Worm (Caenorhabditis elegans) whole organism, L2 larva: Measurements from ENCODE around the gene col-125.
A peak's percentile ranks its signal among the peaks of the same experiment; 100 is the strongest.
"Not testable (repeated sequence)": the region's sequence is repeated elsewhere in the genome, so short reads cannot be mapped to it uniquely, and the experiment has no call there.

Source experiments
- C34F6.9 ChIP-seq: fragments of 150-350 bp; optimal IDR thresholded peaks from 2 replicates; lab custom pipeline; 2014; ENCODE audit warnings: missing biosample characterization, missing genetic modification characterization
- F13H6.1 ChIP-seq: sonication (generic microtip); optimal IDR thresholded peaks from 2 replicates; lab custom pipeline; 2016; ENCODE audit warnings: missing genetic modification characterization, missing compliant biosample characterization
- R02D3.7 ChIP-seq: fragments of 150-350 bp; optimal IDR thresholded peaks from 2 replicates; lab custom pipeline; 2014; ENCODE audit warnings: missing biosample characterization, missing genetic modification characterization
- Y55F3AM.14 ChIP-seq: fragments of 200-800 bp; sonication (Bioruptor generic); optimal IDR thresholded peaks from 2 replicates; lab custom pipeline; 2018; ENCODE audit warnings: mild to moderate bottlenecking, missing genetic modification characterization, missing compliant biosample characterization
- ZK546.5 ChIP-seq: sonication (generic microtip); optimal IDR thresholded peaks from 2 replicates; lab custom pipeline; 2017; ENCODE audit warnings: missing biosample characterization, missing genetic modification characterization
- aly-2 ChIP-seq: fragments of 150-350 bp; optimal IDR thresholded peaks from 2 replicates; lab custom pipeline; 2014; ENCODE audit warnings: missing biosample characterization, missing genetic modification characterization
- ama-1 ChIP-seq: fragments of 150-350 bp; optimal IDR thresholded peaks from 2 replicates; lab custom pipeline; 2018; ENCODE audit warnings: inconsistent platforms
- blmp-1 ChIP-seq: sonication (generic microtip); optimal IDR thresholded peaks from 2 replicates; lab custom pipeline; 2017; ENCODE audit warnings: missing genetic modification characterization, mild to moderate bottlenecking, missing compliant biosample characterization, antibody characterized with exemption, moderate library complexity; ENCODE audit not compliant: insufficient read depth
- ceh-16 ChIP-seq: fragments of 150-350 bp; optimal IDR thresholded peaks from 2 replicates; lab custom pipeline; 2014; ENCODE audit warnings: missing biosample characterization, missing genetic modification characterization
- ceh-82 ChIP-seq: fragments of 150-350 bp; optimal IDR thresholded peaks from 2 replicates; lab custom pipeline; 2014; ENCODE audit warnings: missing biosample characterization, missing genetic modification characterization
- crh-2 ChIP-seq: sonication (generic microtip); optimal IDR thresholded peaks from 2 replicates; lab custom pipeline; 2017; ENCODE audit warnings: missing biosample characterization, missing genetic modification characterization
- egl-27 ChIP-seq: sonication (generic microtip); optimal IDR thresholded peaks from 3 replicates; lab custom pipeline; 2017; ENCODE audit warnings: missing biosample characterization, missing genetic modification reagents, missing genetic modification characterization
- elt-3 ChIP-seq: sonication (generic microtip); optimal IDR thresholded peaks from 2 replicates; lab custom pipeline; 2017; ENCODE audit warnings: missing biosample characterization, missing genetic modification characterization
- fos-1 ChIP-seq: fragments of 150-350 bp; optimal IDR thresholded peaks from 2 replicates; lab custom pipeline; 2014; ENCODE audit warnings: missing biosample characterization, missing genetic modification characterization
- gmeb-1 ChIP-seq: fragments of 150-350 bp; optimal IDR thresholded peaks from 2 replicates; lab custom pipeline; 2014; ENCODE audit warnings: missing biosample characterization, missing genetic modification characterization
- lin-11 ChIP-seq: fragments of 150-350 bp; sonication (generic microtip); optimal IDR thresholded peaks from 2 replicates; lab custom pipeline; 2014; ENCODE audit warnings: missing biosample characterization, missing genetic modification characterization, inconsistent platforms, mixed read lengths
- lin-13 ChIP-seq: fragments of 150-350 bp; optimal IDR thresholded peaks from 2 replicates; lab custom pipeline; 2014; ENCODE audit warnings: missing biosample characterization, missing genetic modification reagents, missing genetic modification characterization
- lin-39 ChIP-seq: fragments of 150-350 bp; optimal IDR thresholded peaks from 2 replicates; lab custom pipeline; 2014; ENCODE audit warnings: missing biosample characterization, missing genetic modification reagents, missing genetic modification characterization
- lsy-2 ChIP-seq, 2 experiments: fragments of 150-350 bp in 1 of 2; sonication (generic microtip) in 1 of 2; optimal IDR thresholded peaks; 2 replicates each; lab custom pipeline; 2014 to 2017; ENCODE audit warnings: missing biosample characterization in 2 of 2, missing genetic modification characterization in 2 of 2
- mab-5 ChIP-seq: fragments of 150-350 bp; optimal IDR thresholded peaks from 2 replicates; lab custom pipeline; 2014; ENCODE audit warnings: missing biosample characterization, missing genetic modification characterization
- mbf-1 ChIP-seq: sonication (generic microtip); optimal IDR thresholded peaks from 2 replicates; lab custom pipeline; 2017; ENCODE audit warnings: missing biosample characterization, missing genetic modification characterization
- mdl-1 ChIP-seq, 2 experiments: fragments of 150-350 bp in 1 of 2; sonication (generic microtip) in 1 of 2; optimal IDR thresholded peaks; 2 replicates each; lab custom pipeline; 2017; ENCODE audit warnings: missing biosample characterization in 2 of 2, missing genetic modification characterization in 2 of 2
- nhr-10 ChIP-seq: sonication (generic microtip); optimal IDR thresholded peaks from 2 replicates; lab custom pipeline; 2017; ENCODE audit warnings: missing biosample characterization, missing genetic modification characterization
- nhr-11 ChIP-seq: fragments of 150-350 bp; optimal IDR thresholded peaks from 2 replicates; lab custom pipeline; 2014; ENCODE audit warnings: missing biosample characterization, missing genetic modification characterization
- nhr-12 ChIP-seq: fragments of 150-350 bp; optimal IDR thresholded peaks from 2 replicates; lab custom pipeline; 2014; ENCODE audit warnings: missing biosample characterization, missing genetic modification characterization
- nhr-129 ChIP-seq: fragments of 150-350 bp; optimal IDR thresholded peaks from 2 replicates; lab custom pipeline; 2014; ENCODE audit warnings: missing biosample characterization, missing genetic modification characterization
- nhr-21 ChIP-seq: fragments of 150-350 bp; optimal IDR thresholded peaks from 2 replicates; lab custom pipeline; 2014; ENCODE audit warnings: missing biosample characterization, missing genetic modification characterization
- nhr-25 ChIP-seq: fragments of 150-350 bp; sonication (generic microtip); optimal IDR thresholded peaks from 3 replicates; lab custom pipeline; 2014; ENCODE audit warnings: missing biosample characterization, missing genetic modification characterization
- nhr-6 ChIP-seq: fragments of 150-350 bp; optimal IDR thresholded peaks from 2 replicates; lab custom pipeline; 2014; ENCODE audit warnings: missing biosample characterization, missing genetic modification characterization
- nhr-77 ChIP-seq: fragments of 150-350 bp; optimal IDR thresholded peaks from 2 replicates; lab custom pipeline; 2014; ENCODE audit warnings: missing biosample characterization, missing genetic modification characterization
- sem-4 ChIP-seq: fragments of 150-350 bp; optimal IDR thresholded peaks from 2 replicates; lab custom pipeline; 2014; ENCODE audit warnings: missing biosample characterization, missing genetic modification reagents, missing genetic modification characterization
- sma-3 ChIP-seq: sonication (generic microtip); optimal IDR thresholded peaks from 2 replicates; lab custom pipeline; 2016; ENCODE audit warnings: missing genetic modification reagents, missing genetic modification characterization, missing compliant biosample characterization
- sma-9 ChIP-seq, 2 experiments: fragments of 150-350 bp in 1 of 2; sonication (generic microtip) in 1 of 2; optimal IDR thresholded peaks; 2 replicates each; lab custom pipeline; 2014 to 2016; ENCODE audit warnings: missing genetic modification characterization in 2 of 2, mild to moderate bottlenecking in 1 of 2, missing biosample characterization in 1 of 2, missing compliant biosample characterization in 1 of 2, missing genetic modification reagents in 1 of 2, moderate library complexity in 1 of 2
- snpc-4 ChIP-seq: fragments of 150-350 bp; optimal IDR thresholded peaks from 2 replicates; lab custom pipeline; 2014; ENCODE audit warnings: missing biosample characterization, missing genetic modification characterization
- unc-39 ChIP-seq: fragments of 150-350 bp; optimal IDR thresholded peaks from 2 replicates; lab custom pipeline; 2014; ENCODE audit warnings: missing biosample characterization, missing genetic modification characterization
- unc-55 ChIP-seq: fragments of 150-350 bp; sonication (generic microtip); optimal IDR thresholded peaks from 3 replicates; lab custom pipeline; 2014; ENCODE audit warnings: missing biosample characterization, missing genetic modification reagents, missing genetic modification characterization
- zag-1 ChIP-seq: fragments of 150-350 bp; optimal IDR thresholded peaks from 2 replicates; lab custom pipeline; 2014; ENCODE audit warnings: missing biosample characterization, missing genetic modification characterization
- ztf-1 ChIP-seq: fragments of 200-800 bp; sonication (Bioruptor generic); conservative IDR thresholded peaks from 2 replicates; pipeline ENCODE4 v1.3.6; 2022; ENCODE audit warnings: missing genetic modification characterization, missing compliant biosample characterization

Gene col-125

ce11 chrIV:11225206-11225605 lies at the start of gene col-125:
col-125 (plus strand) TSS chrIV:11225506.
- TF ChIP-seq sem-4 (tag; lab: Kevin White, UChicago) (no peak), ama-1 (no peak), blmp-1 (tag; lab: Kevin White, UChicago) (peak; percentile 22), mdl-1 (tag; optimal IDR thresholded peaks at IDR 0.05; lab: Kevin White, UChicago) (no peak), nhr-77 (tag; lab: Kevin White, UChicago) (no peak), R02D3.7 (no peak)

ce11 chrIV:11176967-11177366 lies 48.3 kb upstream of the col-125 start, which contains the start of gene rap-3:
rap-3 (plus strand) TSS chrIV:11177267.
- TF ChIP-seq mdl-1 (tag; optimal IDR thresholded peaks at IDR 0.05; lab: Kevin White, UChicago), result no peak
- TF ChIP-seq fos-1 (tag; lab: Kevin White, UChicago), result no peak

- no peak for TF ChIP-seq mdl-1 (tag; optimal IDR thresholded peaks at IDR 0.05; lab: Kevin White, UChicago)
- no peak for TF ChIP-seq ztf-1 (GFP tag; lab: Robert Waterston, UW)
- no peak for TF ChIP-seq nhr-11 (tag; lab: Kevin White, UChicago)
- no peak for TF ChIP-seq nhr-10 (tag; lab: Kevin White, UChicago)
- no peak for TF ChIP-seq snpc-4 (tag; lab: Kevin White, UChicago)
- TF ChIP-seq elt-3, result no peak
- TF ChIP-seq aly-2 (tag; lab: Kevin White, UChicago), result no peak
- TF ChIP-seq nhr-129 (tag; lab: Kevin White, UChicago), result no peak
- no peak for TF ChIP-seq ceh-16 (tag; lab: Kevin White, UChicago)
- TF ChIP-seq unc-39, result no peak
- TF ChIP-seq lin-39 (tag; lab: Kevin White, UChicago), result no peak
- TF ChIP-seq mbf-1, result no peak
- TF ChIP-seq Y55F3AM.14 (GFP tag; lab: Kevin White, UChicago), result no peak
- no peak for TF ChIP-seq ceh-82
- no peak for TF ChIP-seq nhr-25 (tag; lab: Kevin White, UChicago)
- TF ChIP-seq, all 48 proteins: peak for 0
Observed at ce11 chrIV:11178495-11178894, 46.8 kb upstream of the col-125 start, which contains the start of gene C08F8.9. C08F8.9 (minus strand) TSS chrIV:11178595.

- TF ChIP-seq lin-11, result peak; percentile 46
- peak; percentile 84 for TF ChIP-seq crh-2 (tag; lab: Kevin White, UChicago)
- TF ChIP-seq blmp-1 (tag; lab: Kevin White, UChicago), result peak; percentile 46
- peak; percentile 86 for TF ChIP-seq fos-1 (tag; lab: Kevin White, UChicago)
- peak; percentile 37 for TF ChIP-seq ZK546.5 (tag; lab: Kevin White, UChicago)
- peak; percentile 16 for TF ChIP-seq snpc-4 (tag; lab: Kevin White, UChicago)
- TF ChIP-seq F13H6.1 (tag; lab: Kevin White, UChicago), result peak; percentile 82
- peak; percentile 58 for TF ChIP-seq nhr-10 (tag; lab: Kevin White, UChicago)
- TF ChIP-seq C34F6.9 (tag; lab: Kevin White, UChicago), result peak; percentile 88
- peak; percentile 81 for TF ChIP-seq sma-3 (GFP tag; lab: Kevin White, UChicago)
- peak; percentile 77 for TF ChIP-seq nhr-6 (tag; lab: Kevin White, UChicago)
- TF ChIP-seq nhr-129 (tag; lab: Kevin White, UChicago), result peak; percentile 86
- peak; percentile 87 for TF ChIP-seq gmeb-1 (tag; lab: Kevin White, UChicago)
- TF ChIP-seq nhr-21, result peak; percentile 91
- TF ChIP-seq unc-55 (GFP tag; lab: Kevin White, UChicago), result peak; percentile 90
- TF ChIP-seq nhr-77 (tag; lab: Kevin White, UChicago), result peak; percentile 16
- TF ChIP-seq R02D3.7, result peak; percentile 40
- TF ChIP-seq nhr-25 (tag; lab: Kevin White, UChicago), result peak; percentile 82
- peak; percentile 50 for TF ChIP-seq ama-1
- peak in 1 of 2 experiments; percentile 76 for TF ChIP-seq mdl-1 (tag; optimal IDR thresholded peaks at IDR 0.05; lab: Kevin White, UChicago)
- peak; percentile 92 for TF ChIP-seq zag-1 (tag; lab: Kevin White, UChicago)
- peak; percentile 84 for TF ChIP-seq lin-13
- TF ChIP-seq lsy-2 (tag; optimal IDR thresholded peaks at IDR 0.05; lab: Kevin White, UChicago), result peak; percentile 88 to 92
- peak; percentile 49 for TF ChIP-seq sem-4 (tag; lab: Kevin White, UChicago)
- peak; percentile 70 for TF ChIP-seq egl-27
- peak; percentile 71 for TF ChIP-seq mab-5 (tag; lab: Kevin White, UChicago)
- peak; percentile 95 for TF ChIP-seq sma-9 (GFP tag; optimal IDR thresholded peaks at IDR 0.05; lab: Kevin White, UChicago)
- not testable (repeated sequence) for TF ChIP-seq sma-9 (tag; optimal IDR thresholded peaks at IDR 0.05; lab: Kevin White, UChicago)
- peak; percentile 30 for TF ChIP-seq nhr-12 (tag; lab: Kevin White, UChicago)
Observed at ce11 chrIV:11179123-11179740, 46.1 kb upstream of the col-125 start, which contains the start of gene cpt-2. cpt-2 (plus strand) TSS chrIV:11179645.
